Worm (Caenorhabditis elegans): ENCODE measurements around the gene mel-28.

DNA sequence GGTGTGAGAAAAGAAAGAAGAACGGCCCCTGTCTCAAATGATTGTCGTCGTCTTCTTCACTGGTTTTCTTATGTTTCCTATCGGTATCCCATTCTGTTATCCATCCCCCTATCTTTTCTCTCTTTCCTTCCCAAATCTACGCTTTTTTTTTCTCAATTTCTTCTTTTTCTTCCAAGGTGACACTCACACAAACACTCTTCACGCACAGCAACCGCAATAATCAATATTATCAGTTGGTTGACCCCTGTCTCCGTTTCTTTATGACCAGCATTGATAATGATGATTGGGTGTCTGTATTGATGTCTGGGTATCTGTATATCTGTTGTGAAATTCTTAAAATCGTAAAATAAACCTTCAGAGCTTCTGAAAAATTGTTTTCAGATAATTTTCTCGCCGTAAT lies 45.1 kb upstream of the mel-28 start:
- TF ChIP-seq alr-1 (tag; optimal IDR thresholded peaks at IDR 0.05; ENCODE audit: borderline replicate concordance) (no peak), ces-1 (GFP tag; optimal IDR thresholded peaks at IDR 0.05) (no peak), nhr-237 (tag; optimal IDR thresholded peaks at IDR 0.05) (no peak), lin-35 (GFP tag; optimal IDR thresholded peaks at IDR 0.05) (peak in 1 of 2 experiments; percentile 28), snu-23 (GFP tag; optimal IDR thresholded peaks at IDR 0.05) (peak; percentile 42)
